Fruit fly (Drosophila melanogaster) whole organism, embryonic: ENCODE results near the gene CG1024.
A peak's percentile ranks its signal among the peaks of the same experiment; 100 is the strongest.

ENCODE experiments used
- Adf1 ChIP-seq: fragments of 200-800 bp; sonication (Bioruptor generic); IDR thresholded peaks from 2 replicates; pipeline ENCODE4 v1.3.6; 2022; ENCODE audit warnings: missing biosample characterization, missing genetic modification characterization
- Awh ChIP-seq: fragments of 200-800 bp; sonication (Bioruptor generic); IDR thresholded peaks from 2 replicates; pipeline ENCODE4, ENCODE4 v1.3.6; 2022; ENCODE audit warnings: missing biosample characterization, missing genetic modification characterization
- B-H2 ChIP-seq: fragments of 200-800 bp; sonication (Bioruptor generic); optimal IDR thresholded peaks from 2 replicates; lab custom pipeline; 2018; ENCODE audit warnings: missing biosample characterization, mild to moderate bottlenecking, missing genetic modification characterization
- Blimp-1 ChIP-seq: fragments of 200-800 bp; sonication (Bioruptor generic); optimal IDR thresholded peaks from 3 replicates; lab custom pipeline; 2018; ENCODE audit warnings: missing biosample characterization, missing genetic modification characterization, mild to moderate bottlenecking, moderate library complexity, missing genetic modification reagents
- CG10209 ChIP-seq: fragments of 200-800 bp; sonication (Bioruptor generic); optimal IDR thresholded peaks from 3 replicates; lab custom pipeline; 2017; ENCODE audit warnings: missing biosample characterization, mild to moderate bottlenecking, missing genetic modification characterization, missing genetic modification reagents
- CG10267 ChIP-seq: fragments of 200-800 bp; sonication (Bioruptor generic); optimal IDR thresholded peaks from 2 replicates; lab custom pipeline; 2018; ENCODE audit warnings: missing biosample characterization, mild to moderate bottlenecking, missing genetic modification characterization, moderate library complexity
- CG11398 ChIP-seq: fragments of 200-800 bp; sonication (Bioruptor generic); optimal IDR thresholded peaks from 2 replicates; lab custom pipeline; 2016; ENCODE audit warnings: missing biosample characterization, missing genetic modification characterization
- CG11695 ChIP-seq: fragments of 200-800 bp; sonication (Bioruptor generic); IDR thresholded peaks from 3 replicates; pipeline ENCODE4 v1.3.6; 2022; ENCODE audit warnings: missing biosample characterization, missing genetic modification characterization
- CG14965 ChIP-seq: fragments of 200-800 bp; sonication (Bioruptor generic); optimal IDR thresholded peaks from 2 replicates; lab custom pipeline; 2016; ENCODE audit warnings: missing biosample characterization, missing genetic modification characterization, borderline replicate concordance
- CG16813 ChIP-seq: fragments of 200-800 bp; sonication (Bioruptor generic); IDR thresholded peaks from 3 replicates; pipeline ENCODE4 v1.3.6; 2022; ENCODE audit warnings: missing biosample characterization, missing genetic modification characterization; ENCODE audit not compliant: partially characterized antibody
- CG17829 ChIP-seq: fragments of 200-800 bp; optimal IDR thresholded peaks from 2 replicates; lab custom pipeline; 2019; ENCODE audit warnings: missing biosample characterization, mild to moderate bottlenecking, missing genetic modification characterization, moderate library complexity
- CG32767 ChIP-seq: fragments of 200-800 bp; sonication (Bioruptor generic); IDR thresholded peaks from 2 replicates; pipeline ENCODE4 v1.3.6; 2022; ENCODE audit warnings: missing biosample characterization, missing genetic modification characterization
- CG6654 ChIP-seq: fragments of 200-800 bp; sonication (Bioruptor generic); optimal IDR thresholded peaks from 2 replicates; lab custom pipeline; 2017; ENCODE audit warnings: missing biosample characterization, mild to moderate bottlenecking, missing genetic modification characterization
- CG6689 ChIP-seq: fragments of 200-800 bp; sonication (Bioruptor generic); IDR thresholded peaks from 2 replicates; pipeline ENCODE4 v1.3.6; 2022; ENCODE audit warnings: missing biosample characterization, missing genetic modification characterization
- CG8765 ChIP-seq: fragments of 200-800 bp; sonication (Bioruptor generic); IDR thresholded peaks from 2 replicates; pipeline ENCODE4 v1.3.6; 2022; ENCODE audit warnings: missing biosample characterization, missing genetic modification characterization
- CG8924 ChIP-seq: fragments of 200-800 bp; optimal IDR thresholded peaks from 3 replicates; lab custom pipeline; 2019; ENCODE audit warnings: missing biosample characterization, mild to moderate bottlenecking, missing genetic modification characterization, moderate library complexity
- CG9437 ChIP-seq: fragments of 200-800 bp; sonication (Bioruptor generic); optimal IDR thresholded peaks from 2 replicates; lab custom pipeline; 2018; ENCODE audit warnings: missing biosample characterization, mild to moderate bottlenecking, missing genetic modification characterization
- CG9727 ChIP-seq: fragments of 200-800 bp; sonication (Bioruptor generic); optimal IDR thresholded peaks from 3 replicates; lab custom pipeline; 2017; ENCODE audit warnings: missing biosample characterization, mild to moderate bottlenecking, missing genetic modification characterization
- CHES-1-like ChIP-seq: fragments of 200-800 bp; sonication (Bioruptor generic); optimal IDR thresholded peaks from 2 replicates; lab custom pipeline; 2016; ENCODE audit warnings: missing biosample characterization, missing genetic modification characterization
- D19A ChIP-seq: fragments of 200-800 bp; optimal IDR thresholded peaks from 3 replicates; lab custom pipeline; 2019; ENCODE audit warnings: missing biosample characterization, mild to moderate bottlenecking, missing genetic modification characterization, moderate library complexity
- Dll ChIP-seq: fragments of 200-800 bp; sonication (Bioruptor generic); IDR thresholded peaks from 4 replicates; pipeline ENCODE4 v1.3.6; 2022; ENCODE audit warnings: missing biosample characterization, missing genetic modification characterization; ENCODE audit not compliant: partially characterized antibody
- Doc2 ChIP-seq: fragments of 200-800 bp; sonication (Bioruptor generic); IDR thresholded peaks from 2 replicates; pipeline ENCODE4 v1.3.6; 2022; ENCODE audit warnings: missing biosample characterization, missing genetic modification characterization
- E2f2 ChIP-seq: fragments of 200-800 bp; sonication (Bioruptor generic); IDR thresholded peaks from 2 replicates; pipeline ENCODE4 v1.3.6; 2022; ENCODE audit warnings: missing biosample characterization, missing genetic modification characterization
- Fer2 ChIP-seq: fragments of 200-800 bp; sonication (Bioruptor generic); optimal IDR thresholded peaks from 2 replicates; lab custom pipeline; 2018; ENCODE audit warnings: missing biosample characterization, mild to moderate bottlenecking, missing genetic modification characterization, moderate library complexity
- HmgD ChIP-seq: fragments of 200-800 bp; sonication (Bioruptor generic); optimal IDR thresholded peaks from 3 replicates; lab custom pipeline; 2016; ENCODE audit warnings: missing biosample characterization, missing genetic modification characterization
- Hsf ChIP-seq: fragments of 200-800 bp; sonication (Bioruptor generic); optimal IDR thresholded peaks from 3 replicates; lab custom pipeline; 2016; ENCODE audit warnings: missing biosample characterization, missing genetic modification characterization
- Max ChIP-seq: fragments of 200-800 bp; sonication (Bioruptor generic); optimal IDR thresholded peaks from 2 replicates; lab custom pipeline; 2016; ENCODE audit warnings: missing biosample characterization, mild to moderate bottlenecking, missing genetic modification characterization
- Sin3A ChIP-seq: fragments of >200 bp; optimal IDR thresholded peaks from 2 replicates; lab custom pipeline; 2018
- Sox102F ChIP-seq: fragments of 200-800 bp; sonication (Bioruptor generic); optimal IDR thresholded peaks from 2 replicates; lab custom pipeline; 2018; ENCODE audit warnings: missing biosample characterization, mild to moderate bottlenecking, missing genetic modification characterization, moderate library complexity
- TFAM ChIP-seq: fragments of 200-800 bp; sonication (Bioruptor generic); optimal IDR thresholded peaks from 2 replicates; lab custom pipeline; 2017; ENCODE audit warnings: missing biosample characterization, missing genetic modification characterization, inconsistent platforms
- ap ChIP-seq: fragments of 200-800 bp; sonication (Bioruptor generic); IDR thresholded peaks from 2 replicates; pipeline ENCODE4 v1.3.6; 2022; ENCODE audit warnings: missing biosample characterization, missing genetic modification characterization
- ash1 ChIP-seq: fragments of 200-800 bp; sonication (Bioruptor generic); optimal IDR thresholded peaks from 2 replicates; lab custom pipeline; 2018; ENCODE audit warnings: missing biosample characterization, mild to moderate bottlenecking, missing genetic modification characterization
- cato ChIP-seq: fragments of 200-800 bp; sonication (Bioruptor generic); optimal IDR thresholded peaks from 2 replicates; lab custom pipeline; 2016; ENCODE audit warnings: missing biosample characterization, missing genetic modification characterization, borderline replicate concordance
- chm ChIP-seq: fragments of 200-800 bp; sonication (Bioruptor generic); IDR thresholded peaks from 2 replicates; pipeline ENCODE4 v1.3.6; 2022; ENCODE audit warnings: missing biosample characterization, missing genetic modification characterization
- crp ChIP-seq, 2 experiments: fragments of 200-800 bp; sonication (Bioruptor generic); optimal IDR thresholded peaks; 2 replicates in 1 of 2; 3 replicates in 1 of 2; lab custom pipeline; 2017; ENCODE audit warnings: missing biosample characterization in 2 of 2, missing genetic modification characterization in 2 of 2, mild to moderate bottlenecking in 1 of 2, moderate library complexity in 1 of 2
- fru ChIP-seq: fragments of >200 bp; optimal IDR thresholded peaks from 2 replicates; lab custom pipeline; 2017
- ftz-f1 ChIP-seq: fragments of 200-800 bp; sonication (Bioruptor generic); optimal IDR thresholded peaks from 2 replicates; lab custom pipeline; 2016; ENCODE audit warnings: missing biosample characterization, missing genetic modification characterization
- fu2 ChIP-seq: fragments of 200-800 bp; sonication (Bioruptor generic); optimal IDR thresholded peaks from 2 replicates; lab custom pipeline; 2016; ENCODE audit warnings: missing biosample characterization, missing genetic modification characterization
- gt ChIP-seq: fragments of 200-800 bp; sonication (Bioruptor generic); IDR thresholded peaks from 2 replicates; pipeline ENCODE4 v1.3.6; 2022; ENCODE audit warnings: missing biosample characterization, missing genetic modification characterization
- her ChIP-seq: fragments of 200-800 bp; sonication (Bioruptor generic); optimal IDR thresholded peaks from 2 replicates; lab custom pipeline; 2016; ENCODE audit warnings: missing biosample characterization, missing genetic modification characterization
- ken ChIP-seq: fragments of 200-800 bp; sonication (Bioruptor generic); IDR thresholded peaks from 3 replicates; pipeline ENCODE4 v1.3.6; 2022; ENCODE audit warnings: missing biosample characterization, missing genetic modification characterization
- mam ChIP-seq: fragments of 200-800 bp; sonication (Bioruptor generic); optimal IDR thresholded peaks from 3 replicates; lab custom pipeline; 2016; ENCODE audit warnings: missing biosample characterization, missing genetic modification characterization
- pfk ChIP-seq: fragments of 200-800 bp; sonication (Bioruptor generic); optimal IDR thresholded peaks from 2 replicates; lab custom pipeline; 2018; ENCODE audit warnings: missing biosample characterization, mild to moderate bottlenecking, missing genetic modification characterization, moderate library complexity
- sim ChIP-seq: fragments of 200-800 bp; sonication (Bioruptor generic); IDR thresholded peaks from 2 replicates; pipeline ENCODE4 v1.3.6; 2022; ENCODE audit warnings: missing biosample characterization, missing genetic modification characterization
- sima ChIP-seq: fragments of 200-800 bp; sonication (Bioruptor generic); optimal IDR thresholded peaks from 2 replicates; lab custom pipeline; 2016; ENCODE audit warnings: missing biosample characterization, missing genetic modification characterization
- sr ChIP-seq: fragments of 200-800 bp; sonication (Bioruptor generic); IDR thresholded peaks from 3 replicates; pipeline ENCODE4 v1.3.6; 2022; ENCODE audit warnings: missing biosample characterization, missing genetic modification characterization
- sug ChIP-seq: fragments of 200-800 bp; optimal IDR thresholded peaks from 2 replicates; lab custom pipeline; 2019; ENCODE audit warnings: missing biosample characterization, mild to moderate bottlenecking, missing genetic modification characterization, moderate library complexity
- tin ChIP-seq: fragments of 200-800 bp; sonication (Bioruptor generic); optimal IDR thresholded peaks from 3 replicates; lab custom pipeline; 2016; ENCODE audit warnings: missing biosample characterization, missing genetic modification characterization
- toy ChIP-seq: fragments of 200-800 bp; sonication (Bioruptor generic); IDR thresholded peaks from 2 replicates; pipeline ENCODE4 v1.3.6; 2022; ENCODE audit warnings: missing biosample characterization, missing genetic modification characterization
- trem ChIP-seq: fragments of 200-800 bp; optimal IDR thresholded peaks from 3 replicates; lab custom pipeline; 2019; ENCODE audit warnings: missing biosample characterization, mild to moderate bottlenecking, missing genetic modification characterization, moderate library complexity

The CG1024 gene

DNA sequence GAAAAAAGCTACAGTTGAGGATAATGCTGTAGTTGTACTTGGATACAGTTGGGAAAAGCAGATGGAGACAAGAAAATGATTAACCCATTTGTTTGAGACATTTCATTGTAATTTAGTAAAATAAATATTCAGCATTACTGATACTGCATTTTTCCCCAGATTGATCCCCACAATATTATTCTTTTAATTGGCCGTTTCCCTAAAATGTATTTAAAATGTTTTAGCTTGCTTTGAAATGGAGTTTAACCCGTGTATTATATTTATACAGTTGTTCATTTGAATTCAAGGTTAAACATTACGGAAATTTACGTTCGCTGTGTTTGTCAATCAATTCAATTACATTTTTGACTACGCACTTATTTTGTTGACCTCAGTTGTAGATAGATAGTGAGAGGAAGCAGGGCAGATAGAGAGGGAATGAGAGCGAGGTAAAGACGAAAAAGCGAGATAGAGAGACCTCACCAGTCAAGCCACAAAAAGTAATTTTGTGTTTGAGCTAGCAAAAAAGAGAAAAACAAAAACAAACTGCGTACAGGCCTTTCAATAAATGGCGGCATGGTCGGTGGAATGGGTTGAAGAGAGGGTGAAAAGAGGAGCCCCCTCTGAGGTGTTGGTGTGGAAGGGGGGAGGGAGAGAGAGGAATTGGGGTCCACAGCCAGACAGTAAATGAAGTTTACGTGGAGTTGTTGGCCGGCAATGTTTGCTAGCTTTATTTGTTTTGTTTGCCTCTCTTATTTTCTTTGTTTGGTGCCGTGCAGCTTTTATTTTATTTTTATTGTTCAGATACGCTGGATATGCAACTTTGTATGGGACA, 30.5 kb upstream of the CG1024 start (continued):
- TF ChIP-seq CG32767 (GFP tag; lab: Robert Waterston, UW), result no peak
- TF ChIP-seq ap (GFP tag; lab: Robert Waterston, UW), result peak; percentile 51
- TF ChIP-seq Max (GFP tag; lab: Kevin White, UChicago), result peak; percentile 81
- TF ChIP-seq B-H2 (GFP tag; lab: Kevin White, UChicago), result peak; percentile 32
- TF ChIP-seq Doc2 (GFP tag; lab: Robert Waterston, UW), result no peak
- TF ChIP-seq D19A (tag; lab: Kevin White, UChicago), result peak; percentile 88
- TF ChIP-seq CG10267, result peak; percentile 83
- peak; percentile 94 for TF ChIP-seq CG8924
- peak; percentile 89 for TF ChIP-seq CG9727 (GFP tag; lab: Kevin White, UChicago)
- peak; percentile 43 for TF ChIP-seq Fer2 (tag; lab: Kevin White, UChicago)
- TF ChIP-seq HmgD (GFP tag; lab: Kevin White, UChicago), result no peak
- peak; percentile 77 for TF ChIP-seq CHES-1-like
- no peak for TF ChIP-seq Sin3A
- TF ChIP-seq chm (GFP tag; lab: Robert Waterston, UW), result peak; percentile 55
- TF ChIP-seq CG6689 (GFP tag; lab: Robert Waterston, UW), result peak; percentile 78
- no peak for TF ChIP-seq CG16813 (GFP tag; lab: Robert Waterston, UW)
- TF ChIP-seq tin (GFP tag; lab: Kevin White, UChicago), result peak; percentile 79
- TF ChIP-seq CG6654 (GFP tag; lab: Kevin White, UChicago), result peak; percentile 68
- peak; percentile 63 for TF ChIP-seq her
- peak; percentile 89 for TF ChIP-seq Hsf
- peak; percentile 63; the same call in 2 of the 3 replicates for TF ChIP-seq ken
- peak; percentile 37; the same call in 1 of the 2 replicates for TF ChIP-seq CG8765 (GFP tag; lab: Robert Waterston, UW)
- peak; percentile 93 for TF ChIP-seq CG9437 (GFP tag; lab: Kevin White, UChicago)
- peak; percentile 83 for TF ChIP-seq sug (tag; lab: Kevin White, UChicago)
- peak; percentile 55 for TF ChIP-seq sima (GFP tag; lab: Kevin White, UChicago)
- no peak for TF ChIP-seq CG14965 (GFP tag; lab: Kevin White, UChicago)
- TF ChIP-seq TFAM (GFP tag; lab: Kevin White, UChicago), result no peak
- peak; percentile 88 for TF ChIP-seq Sox102F (GFP tag; lab: Kevin White, UChicago)
- 0 out of 2 replicates have a peak, but pooled peaks have one; percentile 6 for TF ChIP-seq gt (GFP tag; lab: Robert Waterston, UW)
- peak; percentile 81 for TF ChIP-seq CG11695 (GFP tag; lab: Robert Waterston, UW)
- peak; percentile 88 for TF ChIP-seq CG17829
- TF ChIP-seq Adf1 (GFP tag; lab: Robert Waterston, UW), result peak; percentile 48
- peak; percentile 88 for TF ChIP-seq CG10209 (GFP tag; lab: Kevin White, UChicago)
- TF ChIP-seq cato (GFP tag; lab: Kevin White, UChicago), result peak; percentile 79
- TF ChIP-seq Dll, result 0 out of 4 replicates have a peak, but pooled peaks have one; percentile 37
- TF ChIP-seq CG11398 (GFP tag; lab: Kevin White, UChicago), result peak; percentile 78
- TF ChIP-seq Awh, result peak; percentile 61; the same call in 1 of the 2 replicates
- TF ChIP-seq Blimp-1 (GFP tag; lab: Kevin White, UChicago), result peak; percentile 78
- TF ChIP-seq crp (GFP tag; optimal IDR thresholded peaks at IDR 0.05; lab: Kevin White, UChicago), result peak in 1 of 2 experiments; percentile 56
- TF ChIP-seq fru (lab: Kevin White, UChicago), result no peak
- TF ChIP-seq fu2 (GFP tag; lab: Kevin White, UChicago), result peak; percentile 72
- peak; percentile 75 for TF ChIP-seq mam
- no peak for TF ChIP-seq ash1 (GFP tag; lab: Kevin White, UChicago)
- TF ChIP-seq sr (GFP tag; lab: Robert Waterston, UW), result no peak
- peak; percentile 37 for TF ChIP-seq ftz-f1 (GFP tag; lab: Kevin White, UChicago)
- TF ChIP-seq sim (GFP tag; lab: Robert Waterston, UW), result peak; percentile 42; the same call in 1 of the 2 replicates
- peak; percentile 24 for TF ChIP-seq pfk (GFP tag; lab: Kevin White, UChicago)
- TF ChIP-seq toy (GFP tag; lab: Robert Waterston, UW), result no peak
- TF ChIP-seq trem (tag; lab: Kevin White, UChicago), result peak; percentile 72
- TF ChIP-seq E2f2 (GFP tag; lab: Robert Waterston, UW), result peak; percentile 45
